Worm (Caenorhabditis elegans) whole organism, L1 larva: ENCODE measurements around the gene F36H12.17.
"Not testable (repeated sequence)": the region's sequence is repeated elsewhere in the genome, so short reads cannot be mapped to it uniquely, and the experiment has no call there.

Source experiments
- aly-2 ChIP-seq: fragments of 150-350 bp; optimal IDR thresholded peaks from 2 replicates; lab custom pipeline; 2014; ENCODE audit warnings: missing biosample characterization, missing genetic modification characterization
- blmp-1 ChIP-seq: fragments of 150-350 bp; optimal IDR thresholded peaks from 2 replicates; lab custom pipeline; 2014; ENCODE audit warnings: missing biosample characterization, missing genetic modification characterization
- fos-1 ChIP-seq: fragments of 150-350 bp; optimal IDR thresholded peaks from 2 replicates; lab custom pipeline; 2014; ENCODE audit warnings: missing biosample characterization, missing genetic modification characterization
- lir-3 ChIP-seq: sonication (generic microtip); optimal IDR thresholded peaks from 2 replicates; lab custom pipeline; 2016; ENCODE audit warnings: mild to moderate bottlenecking, missing genetic modification characterization, moderate library complexity, missing compliant biosample characterization; ENCODE audit not compliant: poor library complexity
- lsy-2 ChIP-seq, 2 experiments: fragments of 150-350 bp; optimal IDR thresholded peaks; 2 replicates each; lab custom pipeline; 2014; ENCODE audit warnings: missing biosample characterization in 2 of 2, missing genetic modification characterization in 2 of 2
- nhr-11 ChIP-seq: fragments of 150-350 bp; optimal IDR thresholded peaks from 2 replicates; lab custom pipeline; 2014; ENCODE audit warnings: missing biosample characterization, missing genetic modification characterization
- nhr-76 ChIP-seq: sonication (generic microtip); optimal IDR thresholded peaks from 2 replicates; lab custom pipeline; 2017; ENCODE audit warnings: missing biosample characterization, missing genetic modification characterization
- nhr-90 ChIP-seq: sonication (generic microtip); optimal IDR thresholded peaks from 2 replicates; lab custom pipeline; 2016; ENCODE audit warnings: mild to moderate bottlenecking, missing genetic modification characterization, missing compliant biosample characterization; ENCODE audit not compliant: poor library complexity
- pax-3 ChIP-seq: fragments of 200-800 bp; sonication (Bioruptor generic); optimal IDR thresholded peaks from 2 replicates; lab custom pipeline; 2018; ENCODE audit warnings: mild to moderate bottlenecking, missing genetic modification characterization, moderate library complexity, missing compliant biosample characterization
- skn-1 ChIP-seq: fragments of 150-350 bp; optimal IDR thresholded peaks from 2 replicates; lab custom pipeline; 2014; ENCODE audit warnings: missing biosample characterization, missing genetic modification characterization
- ztf-11 ChIP-seq, 2 experiments: sonication (generic microtip); optimal IDR thresholded peaks; 2 replicates each; lab custom pipeline; 2016 to 2017; ENCODE audit warnings: missing genetic modification characterization in 2 of 2, missing biosample characterization in 1 of 2, missing compliant biosample characterization in 1 of 2

ce11 chrIV:5256731-5257130, 20.9 kb downstream of the F36H12.17 start, which contains the start of gene F36H12.9:
- TF ChIP-seq aly-2 (tag; lab: Kevin White, UChicago); nhr-76 (tag; lab: Kevin White, UChicago); skn-1 (tag; lab: Kevin White, UChicago); ztf-11 (tag; optimal IDR thresholded peaks at IDR 0.05; lab: Kevin White, UChicago); lir-3 (tag; lab: Kevin White, UChicago); blmp-1 (tag; lab: Kevin White, UChicago); lsy-2 (tag; optimal IDR thresholded peaks at IDR 0.05; lab: Kevin White, UChicago); nhr-90 (tag; lab: Kevin White, UChicago); fos-1 (tag; lab: Kevin White, UChicago); nhr-11 (tag; lab: Kevin White, UChicago); pax-3 (tag; lab: Kevin White, UChicago): not testable (repeated sequence)
